Fruit fly (Drosophila melanogaster) whole organism, embryonic: ENCODE data around the gene Cyp318a1.

Experiments used
- CG10979 ChIP-seq: fragments of 200-800 bp; sonication (Bioruptor generic); optimal IDR thresholded peaks from 2 replicates; lab custom pipeline; 2018; ENCODE audit warnings: missing biosample characterization, mild to moderate bottlenecking, missing genetic modification characterization, moderate library complexity
- CG12769 ChIP-seq: fragments of 200-800 bp; sonication (Bioruptor generic); optimal IDR thresholded peaks from 2 replicates; lab custom pipeline; 2019; ENCODE audit warnings: missing biosample characterization, mild to moderate bottlenecking, missing genetic modification characterization, moderate library complexity
- CG13287 ChIP-seq: fragments of 200-800 bp; sonication (Bioruptor generic); IDR thresholded peaks from 2 replicates; pipeline ENCODE4 v1.3.6; 2022; ENCODE audit warnings: missing biosample characterization, missing genetic modification characterization; ENCODE audit not compliant: partially characterized antibody
- CG13624 ChIP-seq: fragments of 200-800 bp; sonication (Bioruptor generic); optimal IDR thresholded peaks from 2 replicates; lab custom pipeline; 2016; ENCODE audit warnings: missing biosample characterization, missing genetic modification characterization
- CG14014 ChIP-seq: fragments of 200-800 bp; sonication (Bioruptor generic); IDR thresholded peaks from 2 replicates; pipeline ENCODE4 v1.3.6; 2022; ENCODE audit warnings: missing biosample characterization, missing genetic modification characterization
- CG15269 ChIP-seq: fragments of 200-800 bp; sonication (Bioruptor generic); optimal IDR thresholded peaks from 2 replicates; lab custom pipeline; 2018; ENCODE audit warnings: missing biosample characterization, mild to moderate bottlenecking, missing genetic modification characterization, moderate library complexity
- CG16815 ChIP-seq: fragments of 200-800 bp; sonication (Bioruptor generic); optimal IDR thresholded peaks from 3 replicates; lab custom pipeline; 2017; ENCODE audit warnings: missing biosample characterization, mild to moderate bottlenecking, missing genetic modification characterization
- CG1832 ChIP-seq: fragments of 200-800 bp; sonication (Bioruptor generic); optimal IDR thresholded peaks from 2 replicates; lab custom pipeline; 2017; ENCODE audit warnings: missing biosample characterization, mild to moderate bottlenecking, missing genetic modification characterization, inconsistent platforms
- CG2129 ChIP-seq: fragments of 200-800 bp; sonication (Bioruptor generic); IDR thresholded peaks from 2 replicates; pipeline ENCODE4 v1.3.6; 2022; ENCODE audit warnings: missing biosample characterization, missing genetic modification characterization; ENCODE audit not compliant: partially characterized antibody
- CG2889 ChIP-seq: fragments of 200-800 bp; sonication (Bioruptor generic); IDR thresholded peaks from 3 replicates; pipeline ENCODE4 v1.3.6; 2022; ENCODE audit warnings: missing biosample characterization, missing genetic modification characterization
- CG34224 ChIP-seq: fragments of 200-800 bp; sonication (Bioruptor generic); IDR thresholded peaks from 3 replicates; pipeline ENCODE4 v1.3.6; 2022; ENCODE audit warnings: missing biosample characterization, missing genetic modification characterization; ENCODE audit not compliant: partially characterized antibody
- CG5180 ChIP-seq: fragments of 200-800 bp; sonication (Bioruptor generic); optimal IDR thresholded peaks from 3 replicates; lab custom pipeline; 2017; ENCODE audit warnings: missing biosample characterization, missing genetic modification characterization, mild to moderate bottlenecking, moderate library complexity, missing genetic modification reagents
- CG6854 ChIP-seq: fragments of 200-800 bp; sonication (Bioruptor generic); optimal IDR thresholded peaks from 3 replicates; lab custom pipeline; 2017; ENCODE audit warnings: missing biosample characterization, mild to moderate bottlenecking, missing genetic modification characterization
- CG7839 ChIP-seq: fragments of 200-800 bp; sonication (Bioruptor generic); optimal IDR thresholded peaks from 3 replicates; lab custom pipeline; 2018; ENCODE audit warnings: missing biosample characterization, mild to moderate bottlenecking, missing genetic modification characterization, moderate library complexity
- CG9932 ChIP-seq: fragments of 200-800 bp; sonication (Bioruptor generic); IDR thresholded peaks from 2 replicates; pipeline ENCODE4 v1.3.6; 2022; ENCODE audit warnings: missing biosample characterization, missing genetic modification characterization
- Chrac-16 ChIP-seq: fragments of 200-800 bp; sonication (Bioruptor generic); optimal IDR thresholded peaks from 3 replicates; lab custom pipeline; 2016; ENCODE audit warnings: missing biosample characterization, missing genetic modification characterization
- CoRest ChIP-seq: fragments of 200-800 bp; sonication (Bioruptor generic); optimal IDR thresholded peaks from 3 replicates; lab custom pipeline; 2018; ENCODE audit warnings: missing biosample characterization, mild to moderate bottlenecking, missing genetic modification characterization, moderate library complexity
- Dll ChIP-seq: fragments of 200-800 bp; sonication (Bioruptor generic); IDR thresholded peaks from 4 replicates; pipeline ENCODE4 v1.3.6; 2022; ENCODE audit warnings: missing biosample characterization, missing genetic modification characterization; ENCODE audit not compliant: partially characterized antibody
- Doc2 ChIP-seq: fragments of 200-800 bp; sonication (Bioruptor generic); IDR thresholded peaks from 2 replicates; pipeline ENCODE4 v1.3.6; 2022; ENCODE audit warnings: missing biosample characterization, missing genetic modification characterization
- Ets97D ChIP-seq: fragments of 200-800 bp; sonication (Bioruptor generic); optimal IDR thresholded peaks from 3 replicates; lab custom pipeline; 2016; ENCODE audit warnings: missing biosample characterization, missing genetic modification characterization
- Fer1 ChIP-seq: fragments of 200-800 bp; sonication (Bioruptor generic); optimal IDR thresholded peaks from 2 replicates; lab custom pipeline; 2017; ENCODE audit warnings: missing biosample characterization, mild to moderate bottlenecking, missing genetic modification characterization
- Gsc ChIP-seq: fragments of 200-800 bp; sonication (Bioruptor generic); IDR thresholded peaks from 2 replicates; pipeline ENCODE4 v1.3.6; 2022; ENCODE audit warnings: missing biosample characterization, missing genetic modification characterization
- Hand ChIP-seq: fragments of 200-800 bp; sonication (Bioruptor generic); optimal IDR thresholded peaks from 2 replicates; lab custom pipeline; 2017; ENCODE audit warnings: mild to moderate bottlenecking, missing biosample characterization, missing genetic modification reagents, missing genetic modification characterization
- Rfx ChIP-seq: fragments of 200-800 bp; sonication (Bioruptor generic); IDR thresholded peaks from 2 replicates; pipeline ENCODE4 v1.3.6; 2022; ENCODE audit warnings: missing biosample characterization, missing genetic modification characterization
- cad ChIP-seq: fragments of >200 bp; optimal IDR thresholded peaks from 2 replicates; lab custom pipeline; 2017; ENCODE audit warnings: missing biosample characterization, missing genetic modification characterization
- chinmo ChIP-seq: fragments of 200-800 bp; sonication (Bioruptor generic); IDR thresholded peaks from 4 replicates; pipeline ENCODE4 v1.3.6; 2022; ENCODE audit warnings: missing biosample characterization, missing genetic modification characterization; ENCODE audit not compliant: partially characterized antibody
- chm ChIP-seq: fragments of 200-800 bp; sonication (Bioruptor generic); IDR thresholded peaks from 2 replicates; pipeline ENCODE4 v1.3.6; 2022; ENCODE audit warnings: missing biosample characterization, missing genetic modification characterization
- fd102C ChIP-seq: fragments of 200-800 bp; sonication (Bioruptor generic); optimal IDR thresholded peaks from 2 replicates; lab custom pipeline; 2018; ENCODE audit warnings: missing biosample characterization, mild to moderate bottlenecking, missing genetic modification characterization, moderate library complexity
- ftz-f1 ChIP-seq: fragments of 200-800 bp; sonication (Bioruptor generic); optimal IDR thresholded peaks from 2 replicates; lab custom pipeline; 2016; ENCODE audit warnings: missing biosample characterization, missing genetic modification characterization
- gce ChIP-seq: fragments of 200-800 bp; sonication (Bioruptor generic); IDR thresholded peaks from 3 replicates; pipeline ENCODE4 v1.3.6; 2022; ENCODE audit warnings: missing biosample characterization, missing genetic modification characterization
- gcm ChIP-seq: fragments of 200-800 bp; sonication (Bioruptor generic); optimal IDR thresholded peaks from 2 replicates; lab custom pipeline; 2019; ENCODE audit warnings: missing biosample characterization, mild to moderate bottlenecking, missing genetic modification characterization, moderate library complexity
- hbn ChIP-seq: fragments of 200-800 bp; sonication (Bioruptor generic); IDR thresholded peaks from 2 replicates; pipeline ENCODE4 v1.3.6; 2022; ENCODE audit warnings: missing biosample characterization, missing genetic modification characterization; ENCODE audit not compliant: partially characterized antibody
- inv ChIP-seq: fragments of 200-800 bp; sonication (Bioruptor generic); IDR thresholded peaks from 2 replicates; pipeline ENCODE4 v1.3.6; 2022; ENCODE audit warnings: missing biosample characterization, missing genetic modification characterization; ENCODE audit not compliant: partially characterized antibody
- lab ChIP-seq: fragments of 200-800 bp; sonication (Bioruptor generic); optimal IDR thresholded peaks from 3 replicates; lab custom pipeline; 2017; ENCODE audit warnings: missing biosample characterization, missing genetic modification characterization, mild to moderate bottlenecking, moderate library complexity, missing genetic modification reagents
- luna ChIP-seq: fragments of 200-800 bp; sonication (Bioruptor generic); optimal IDR thresholded peaks from 2 replicates; lab custom pipeline; 2016; ENCODE audit warnings: missing biosample characterization, missing genetic modification characterization
- nerfin-1 ChIP-seq: fragments of 200-800 bp; sonication (Bioruptor generic); optimal IDR thresholded peaks from 3 replicates; lab custom pipeline; 2019; ENCODE audit warnings: missing biosample characterization, mild to moderate bottlenecking, missing genetic modification characterization, moderate library complexity
- nom ChIP-seq: fragments of 200-800 bp; sonication (Bioruptor generic); optimal IDR thresholded peaks from 2 replicates; lab custom pipeline; 2017; ENCODE audit warnings: missing biosample characterization, missing genetic modification characterization, mild to moderate bottlenecking, moderate library complexity, missing genetic modification reagents
- otp ChIP-seq: fragments of 200-800 bp; sonication (Bioruptor generic); IDR thresholded peaks from 3 replicates; pipeline ENCODE4, ENCODE4 v1.3.6; 2022; ENCODE audit warnings: missing biosample characterization, missing genetic modification characterization
- salm ChIP-seq: fragments of 200-800 bp; sonication (Bioruptor generic); optimal IDR thresholded peaks from 2 replicates; lab custom pipeline; 2018; ENCODE audit warnings: missing biosample characterization, mild to moderate bottlenecking, missing genetic modification characterization
- sisA ChIP-seq: fragments of 200-800 bp; sonication (Bioruptor generic); IDR thresholded peaks from 2 replicates; pipeline ENCODE4 v1.3.6; 2022; ENCODE audit warnings: missing biosample characterization, missing genetic modification characterization
- sna ChIP-seq: fragments of 200-800 bp; sonication (Bioruptor generic); IDR thresholded peaks from 2 replicates; pipeline ENCODE4 v1.3.6; 2022; ENCODE audit warnings: missing biosample characterization, missing genetic modification characterization; ENCODE audit not compliant: partially characterized antibody
- so ChIP-seq: fragments of 200-800 bp; sonication (Bioruptor generic); IDR thresholded peaks from 3 replicates; pipeline ENCODE4 v1.3.6; 2022; ENCODE audit warnings: missing biosample characterization, missing genetic modification characterization
- sob ChIP-seq: fragments of 200-800 bp; sonication (Bioruptor generic); IDR thresholded peaks from 2 replicates; pipeline ENCODE4 v1.3.6; 2022; ENCODE audit warnings: missing biosample characterization, missing genetic modification characterization
- sqz ChIP-seq: fragments of 200-800 bp; sonication (Bioruptor generic); optimal IDR thresholded peaks from 3 replicates; lab custom pipeline; 2018; ENCODE audit warnings: missing biosample characterization, mild to moderate bottlenecking, missing genetic modification characterization
- unc-4 ChIP-seq: fragments of 200-800 bp; sonication (Bioruptor generic); IDR thresholded peaks from 2 replicates; pipeline ENCODE4 v1.3.6; 2022; ENCODE audit warnings: missing biosample characterization, missing genetic modification characterization; ENCODE audit not compliant: partially characterized antibody
- vvl ChIP-seq: fragments of 200-800 bp; sonication (Bioruptor generic); IDR thresholded peaks from 2 replicates; pipeline ENCODE4 v1.3.6; 2022; ENCODE audit warnings: missing biosample characterization, missing genetic modification characterization

Cyp318a1 gene

DNA sequence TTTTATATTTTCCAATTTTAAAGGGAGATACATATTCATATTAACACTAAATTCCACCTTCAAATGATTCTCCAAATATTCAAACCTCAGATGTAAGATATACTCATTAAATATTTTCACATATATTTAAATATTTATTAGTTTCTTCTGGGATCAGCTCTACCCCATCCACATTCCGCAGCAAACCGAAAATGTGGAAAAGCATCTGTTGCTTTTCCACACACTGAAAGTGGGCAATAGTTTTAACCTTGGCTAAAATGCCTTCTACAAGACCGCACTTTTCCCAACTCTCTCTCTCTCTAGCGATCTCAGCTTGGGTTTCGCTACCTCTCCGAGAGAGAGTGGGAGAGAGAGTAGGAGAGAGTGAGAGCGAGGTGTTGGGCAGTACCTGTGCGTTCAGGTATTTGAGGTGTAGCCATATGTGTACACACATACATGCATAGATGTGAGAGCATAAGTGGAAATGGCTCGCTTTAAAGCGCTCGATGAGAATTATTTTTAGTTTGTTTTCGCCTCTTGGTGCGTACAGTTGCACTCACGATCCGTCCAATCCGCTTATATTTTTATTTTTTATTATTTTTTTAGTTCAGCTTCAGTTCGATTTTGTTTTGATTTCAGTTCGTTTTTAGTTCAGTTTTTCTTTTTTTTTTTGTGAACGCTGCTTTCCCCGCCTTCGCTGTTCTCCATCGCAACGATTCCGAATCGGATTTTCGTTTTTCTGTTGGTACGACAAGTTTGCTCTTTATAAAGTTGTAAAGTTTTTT, 25.6 kb upstream of the Cyp318a1 start, which contains the start of gene CG1806 (continued):
- no peak for TF ChIP-seq CG16815 (GFP tag; lab: Kevin White, UChicago)
- TF ChIP-seq so (GFP tag; lab: Robert Waterston, UW): peak; percentile 56; the same call in 1 of the 3 replicates
- peak; percentile 2 for TF ChIP-seq Chrac-16
- peak; percentile 3 for TF ChIP-seq CG5180
- peak; percentile 17 for TF ChIP-seq gcm
- peak; percentile 35; the same call in 1 of the 2 replicates for TF ChIP-seq vvl (GFP tag; lab: Robert Waterston, UW)
- peak; percentile 34; the same call in 1 of the 2 replicates for TF ChIP-seq hbn
- TF ChIP-seq sob: peak; percentile 19; the same call in 1 of the 2 replicates
- TF ChIP-seq CG1832 (GFP tag; lab: Kevin White, UChicago): no peak
- 0 out of 2 replicates have a peak, but pooled peaks have one; percentile 21 for TF ChIP-seq inv
- TF ChIP-seq chm: peak; percentile 18; the same call in 1 of the 2 replicates
- 0 out of 2 replicates have a peak, but pooled peaks have one; percentile 14 for TF ChIP-seq CG9932 (GFP tag; lab: Robert Waterston, UW)
- TF ChIP-seq CG2129: no peak
- no peak for TF ChIP-seq Gsc (GFP tag; lab: Robert Waterston, UW)
- TF ChIP-seq sna (GFP tag; lab: Robert Waterston, UW): 0 out of 2 replicates have a peak, but pooled peaks have one; percentile 33
- peak; percentile 88 for TF ChIP-seq CG12769
- TF ChIP-seq lab (GFP tag; lab: Kevin White, UChicago): peak; percentile 11
- TF ChIP-seq CG34224 (GFP tag; lab: Robert Waterston, UW): peak; percentile 38; the same call in 2 of the 3 replicates
- peak; percentile 10 for TF ChIP-seq CG6854 (GFP tag; lab: Kevin White, UChicago)
- peak; percentile 19 for TF ChIP-seq ftz-f1 (GFP tag; lab: Kevin White, UChicago)
- TF ChIP-seq nom (GFP tag; lab: Kevin White, UChicago): peak; percentile 82
- no peak for TF ChIP-seq sisA
- no peak for TF ChIP-seq Doc2 (GFP tag; lab: Robert Waterston, UW)
- 0 out of 4 replicates have a peak, but pooled peaks have one; percentile 54 for TF ChIP-seq chinmo (GFP tag; lab: Robert Waterston, UW)
- peak; percentile 4 for TF ChIP-seq CG15269
- peak; percentile 27; the same call in 1 of the 2 replicates for TF ChIP-seq CG14014
- peak; percentile 68 for TF ChIP-seq sqz (GFP tag; lab: Kevin White, UChicago)
- no peak for TF ChIP-seq fd102C (GFP tag; lab: Kevin White, UChicago)
- no peak for TF ChIP-seq CG10979 (tag; lab: Kevin White, UChicago)
- peak; percentile 22 for TF ChIP-seq Fer1 (GFP tag; lab: Kevin White, UChicago)
- peak; percentile 22 for TF ChIP-seq cad (GFP tag; lab: Kevin White, UChicago)
- peak; percentile 22; the same call in 1 of the 3 replicates for TF ChIP-seq otp (GFP tag; lab: Robert Waterston, UW)
- TF ChIP-seq Ets97D (GFP tag; lab: Kevin White, UChicago): no peak
- TF ChIP-seq CG13624 (GFP tag; lab: Kevin White, UChicago): no peak
- 0 out of 4 replicates have a peak, but pooled peaks have one; percentile 51 for TF ChIP-seq Dll (GFP tag; lab: Robert Waterston, UW)
- no peak for TF ChIP-seq CG2889 (GFP tag; lab: Robert Waterston, UW)
- peak; percentile 27 for TF ChIP-seq CG13287 (GFP tag; lab: Robert Waterston, UW)
- peak; percentile 24; the same call in 1 of the 2 replicates for TF ChIP-seq Rfx (GFP tag; lab: Robert Waterston, UW)
- no peak for TF ChIP-seq CoRest (tag; lab: Kevin White, UChicago)
- peak; percentile 34; the same call in 1 of the 2 replicates for TF ChIP-seq unc-4 (GFP tag; lab: Robert Waterston, UW)
- no peak for TF ChIP-seq salm (tag; lab: Kevin White, UChicago)
- TF ChIP-seq luna: no peak
- peak; percentile 10 for TF ChIP-seq CG7839 (tag; lab: Kevin White, UChicago)
- peak; percentile 28; the same call in 1 of the 3 replicates for TF ChIP-seq gce (GFP tag; lab: Robert Waterston, UW)
- TF ChIP-seq Hand (GFP tag; lab: Kevin White, UChicago): no peak
- TF ChIP-seq nerfin-1 (tag; lab: Kevin White, UChicago): no peak
